Fruit fly (Drosophila melanogaster) whole organism, embryonic: Measurements from ENCODE around the gene wge.
A peak's percentile ranks its signal among the peaks of the same experiment; 100 is the strongest.

Source experiments
- Atf-2 ChIP-seq: fragments of 200-800 bp; sonication (Bioruptor generic); optimal IDR thresholded peaks from 2 replicates; lab custom pipeline; 2016; ENCODE audit warnings: missing biosample characterization, missing genetic modification characterization
- Bdp1 ChIP-seq: fragments of 200-800 bp; sonication (Bioruptor generic); optimal IDR thresholded peaks from 3 replicates; lab custom pipeline; 2016; ENCODE audit warnings: missing biosample characterization, missing genetic modification characterization
- CG1024 ChIP-seq: fragments of 200-800 bp; sonication (Bioruptor generic); IDR thresholded peaks from 2 replicates; pipeline ENCODE4 v1.3.6; 2022; ENCODE audit warnings: missing biosample characterization, missing genetic modification characterization
- CG10543 ChIP-seq: fragments of 200-800 bp; sonication (Bioruptor generic); optimal IDR thresholded peaks from 3 replicates; lab custom pipeline; 2017; ENCODE audit warnings: missing biosample characterization, mild to moderate bottlenecking, missing genetic modification characterization, moderate library complexity
- CG11723 ChIP-seq: fragments of 200-800 bp; sonication (Bioruptor generic); optimal IDR thresholded peaks from 2 replicates; lab custom pipeline; 2017; ENCODE audit warnings: missing biosample characterization, mild to moderate bottlenecking, missing genetic modification characterization
- CG12219 ChIP-seq: fragments of 200-800 bp; sonication (Bioruptor generic); optimal IDR thresholded peaks from 3 replicates; lab custom pipeline; 2018; ENCODE audit warnings: missing biosample characterization, mild to moderate bottlenecking, missing genetic modification characterization
- CG12299 ChIP-seq: fragments of 200-800 bp; sonication (Bioruptor generic); optimal IDR thresholded peaks from 2 replicates; lab custom pipeline; 2018; ENCODE audit warnings: missing biosample characterization, mild to moderate bottlenecking, missing genetic modification characterization
- CG14014 ChIP-seq: fragments of 200-800 bp; sonication (Bioruptor generic); IDR thresholded peaks from 2 replicates; pipeline ENCODE4 v1.3.6; 2022; ENCODE audit warnings: missing biosample characterization, missing genetic modification characterization
- CG14050 ChIP-seq: fragments of 200-800 bp; sonication (Bioruptor generic); IDR thresholded peaks from 3 replicates; pipeline ENCODE4 v1.3.6; 2022; ENCODE audit warnings: missing biosample characterization, missing genetic modification characterization
- CG14441 ChIP-seq: fragments of 200-800 bp; sonication (Bioruptor generic); IDR thresholded peaks from 2 replicates; pipeline ENCODE4 v1.3.6; 2022; ENCODE audit warnings: missing biosample characterization, missing genetic modification characterization
- CG1603 ChIP-seq: fragments of 200-800 bp; sonication (Bioruptor generic); optimal IDR thresholded peaks from 2 replicates; lab custom pipeline; 2019; ENCODE audit warnings: missing biosample characterization, mild to moderate bottlenecking, missing genetic modification characterization, moderate library complexity
- CG2678 ChIP-seq: fragments of 200-800 bp; sonication (Bioruptor generic); optimal IDR thresholded peaks from 3 replicates; lab custom pipeline; 2019; ENCODE audit warnings: missing biosample characterization, mild to moderate bottlenecking, missing genetic modification characterization, moderate library complexity
- CG31365 ChIP-seq: fragments of 200-800 bp; sonication (Bioruptor generic); optimal IDR thresholded peaks from 2 replicates; lab custom pipeline; 2018; ENCODE audit warnings: missing biosample characterization, mild to moderate bottlenecking, missing genetic modification characterization
- CG3163 ChIP-seq: fragments of 200-800 bp; sonication (Bioruptor generic); optimal IDR thresholded peaks from 3 replicates; lab custom pipeline; 2016; ENCODE audit warnings: missing biosample characterization, missing genetic modification characterization
- CG3847 ChIP-seq: fragments of 200-800 bp; sonication (Bioruptor generic); IDR thresholded peaks from 2 replicates; pipeline ENCODE4 v1.3.6; 2022; ENCODE audit warnings: missing biosample characterization, missing genetic modification characterization
- CG7271 ChIP-seq: fragments of 200-800 bp; sonication (Bioruptor generic); optimal IDR thresholded peaks from 2 replicates; lab custom pipeline; 2018; ENCODE audit warnings: missing biosample characterization, mild to moderate bottlenecking, missing genetic modification characterization, moderate library complexity
- CG7745 ChIP-seq: fragments of 200-800 bp; sonication (Bioruptor generic); optimal IDR thresholded peaks from 2 replicates; lab custom pipeline; 2018; ENCODE audit warnings: missing biosample characterization, mild to moderate bottlenecking, missing genetic modification characterization, moderate library complexity
- CG8089 ChIP-seq: fragments of 200-800 bp; sonication (Bioruptor generic); optimal IDR thresholded peaks from 3 replicates; lab custom pipeline; 2016; ENCODE audit warnings: missing biosample characterization, missing genetic modification characterization
- CG9797 ChIP-seq: fragments of 200-800 bp; sonication (Bioruptor generic); optimal IDR thresholded peaks from 3 replicates; lab custom pipeline; 2018; ENCODE audit warnings: missing biosample characterization, mild to moderate bottlenecking, missing genetic modification characterization
- CG9932 ChIP-seq: fragments of 200-800 bp; sonication (Bioruptor generic); IDR thresholded peaks from 2 replicates; pipeline ENCODE4 v1.3.6; 2022; ENCODE audit warnings: missing biosample characterization, missing genetic modification characterization
- Dad ChIP-seq: fragments of 200-800 bp; sonication (Bioruptor generic); optimal IDR thresholded peaks from 3 replicates; lab custom pipeline; 2016; ENCODE audit warnings: missing biosample characterization, missing genetic modification characterization
- H15 ChIP-seq: fragments of 200-800 bp; sonication (Bioruptor generic); IDR thresholded peaks from 3 replicates; pipeline ENCODE4 v1.3.6; 2022; ENCODE audit warnings: missing biosample characterization, missing genetic modification characterization
- Hsf ChIP-seq: fragments of 200-800 bp; sonication (Bioruptor generic); optimal IDR thresholded peaks from 3 replicates; lab custom pipeline; 2016; ENCODE audit warnings: missing biosample characterization, missing genetic modification characterization
- Jarid2 ChIP-seq: fragments of 200-800 bp; sonication (Bioruptor generic); optimal IDR thresholded peaks from 3 replicates; lab custom pipeline; 2017; ENCODE audit warnings: mild to moderate bottlenecking, missing biosample characterization, missing genetic modification reagents, missing genetic modification characterization
- Lpt ChIP-seq: fragments of >200 bp; optimal IDR thresholded peaks from 2 replicates; lab custom pipeline; 2018; ENCODE audit warnings: missing biosample characterization, missing genetic modification characterization
- MESR4 ChIP-seq: fragments of 200-800 bp; sonication (Bioruptor generic); optimal IDR thresholded peaks from 2 replicates; lab custom pipeline; 2018; ENCODE audit warnings: missing biosample characterization, mild to moderate bottlenecking, missing genetic modification characterization, moderate library complexity
- NC2β ChIP-seq: fragments of 200-800 bp; sonication (Bioruptor generic); optimal IDR thresholded peaks from 2 replicates; lab custom pipeline; 2016; ENCODE audit warnings: missing biosample characterization, missing genetic modification characterization
- Opbp ChIP-seq: fragments of 200-800 bp; sonication (Bioruptor generic); IDR thresholded peaks from 3 replicates; pipeline ENCODE4 v1.3.6; 2022; ENCODE audit warnings: missing biosample characterization, missing genetic modification characterization; ENCODE audit not compliant: partially characterized antibody
- Optix ChIP-seq: fragments of 200-800 bp; sonication (Bioruptor generic); IDR thresholded peaks from 3 replicates; pipeline ENCODE4 v1.3.6; 2022; ENCODE audit warnings: missing biosample characterization, missing genetic modification characterization
- Ptx1 ChIP-seq: fragments of 200-800 bp; sonication (Bioruptor generic); IDR thresholded peaks from 2 replicates; pipeline ENCODE4 v1.3.6; 2022; ENCODE audit warnings: missing biosample characterization, missing genetic modification characterization
- Ravus ChIP-seq: fragments of 200-800 bp; sonication (Bioruptor generic); IDR thresholded peaks from 2 replicates; pipeline ENCODE4 v1.3.6; 2022; ENCODE audit warnings: missing biosample characterization, missing genetic modification characterization
- Rx ChIP-seq: fragments of 200-800 bp; sonication (Bioruptor generic); IDR thresholded peaks from 2 replicates; pipeline ENCODE4 v1.3.6; 2022; ENCODE audit warnings: missing biosample characterization, missing genetic modification characterization
- Sox100B ChIP-seq: fragments of 200-800 bp; sonication (Bioruptor generic); optimal IDR thresholded peaks from 3 replicates; lab custom pipeline; 2018; ENCODE audit warnings: missing biosample characterization, mild to moderate bottlenecking, missing genetic modification characterization
- Sox102F ChIP-seq: fragments of 200-800 bp; sonication (Bioruptor generic); optimal IDR thresholded peaks from 2 replicates; lab custom pipeline; 2018; ENCODE audit warnings: missing biosample characterization, mild to moderate bottlenecking, missing genetic modification characterization, moderate library complexity
- ap ChIP-seq: fragments of 200-800 bp; sonication (Bioruptor generic); IDR thresholded peaks from 2 replicates; pipeline ENCODE4 v1.3.6; 2022; ENCODE audit warnings: missing biosample characterization, missing genetic modification characterization
- cas ChIP-seq: fragments of 200-800 bp; sonication (Bioruptor generic); IDR thresholded peaks from 2 replicates; pipeline ENCODE4 v1.3.6; 2022; ENCODE audit warnings: missing biosample characterization, missing genetic modification characterization
- cato ChIP-seq: fragments of 200-800 bp; sonication (Bioruptor generic); optimal IDR thresholded peaks from 2 replicates; lab custom pipeline; 2016; ENCODE audit warnings: missing biosample characterization, missing genetic modification characterization, borderline replicate concordance
- da ChIP-seq: fragments of 200-800 bp; sonication (Bioruptor generic); optimal IDR thresholded peaks from 2 replicates; lab custom pipeline; 2016; ENCODE audit warnings: missing biosample characterization, missing genetic modification characterization
- dati ChIP-seq: fragments of 200-800 bp; sonication (Bioruptor generic); IDR thresholded peaks from 2 replicates; pipeline ENCODE4 v1.3.6; 2022; ENCODE audit warnings: missing biosample characterization, missing genetic modification characterization
- en ChIP-seq: fragments of 200-800 bp; sonication (Bioruptor generic); optimal IDR thresholded peaks from 2 replicates; lab custom pipeline; 2016; ENCODE audit warnings: missing biosample characterization, missing genetic modification characterization
- ewg ChIP-seq: fragments of 200-800 bp; sonication (Bioruptor generic); optimal IDR thresholded peaks from 3 replicates; lab custom pipeline; 2017; ENCODE audit warnings: mild to moderate bottlenecking, missing biosample characterization, missing genetic modification reagents, missing genetic modification characterization
- fd102C ChIP-seq: fragments of 200-800 bp; sonication (Bioruptor generic); optimal IDR thresholded peaks from 2 replicates; lab custom pipeline; 2018; ENCODE audit warnings: missing biosample characterization, mild to moderate bottlenecking, missing genetic modification characterization, moderate library complexity
- gcm ChIP-seq: fragments of 200-800 bp; sonication (Bioruptor generic); optimal IDR thresholded peaks from 2 replicates; lab custom pipeline; 2019; ENCODE audit warnings: missing biosample characterization, mild to moderate bottlenecking, missing genetic modification characterization, moderate library complexity
- grn ChIP-seq: fragments of 200-800 bp; sonication (Bioruptor generic); optimal IDR thresholded peaks from 3 replicates; lab custom pipeline; 2017; ENCODE audit warnings: missing biosample characterization, missing genetic modification characterization
- ham ChIP-seq: fragments of 200-800 bp; sonication (Bioruptor generic); IDR thresholded peaks from 2 replicates; pipeline ENCODE4 v1.3.6; 2022; ENCODE audit warnings: missing biosample characterization, missing genetic modification characterization
- luna ChIP-seq: fragments of 200-800 bp; sonication (Bioruptor generic); optimal IDR thresholded peaks from 2 replicates; lab custom pipeline; 2016; ENCODE audit warnings: missing biosample characterization, missing genetic modification characterization
- maf-S ChIP-seq: fragments of 200-800 bp; sonication (Bioruptor generic); optimal IDR thresholded peaks from 2 replicates; lab custom pipeline; 2016; ENCODE audit warnings: missing biosample characterization, missing genetic modification characterization
- sima ChIP-seq: fragments of 200-800 bp; sonication (Bioruptor generic); optimal IDR thresholded peaks from 2 replicates; lab custom pipeline; 2016; ENCODE audit warnings: missing biosample characterization, missing genetic modification characterization
- sqz ChIP-seq: fragments of 200-800 bp; sonication (Bioruptor generic); optimal IDR thresholded peaks from 3 replicates; lab custom pipeline; 2018; ENCODE audit warnings: missing biosample characterization, mild to moderate bottlenecking, missing genetic modification characterization
- trh ChIP-seq: fragments of 200-800 bp; sonication (Bioruptor generic); optimal IDR thresholded peaks from 2 replicates; lab custom pipeline; 2016; ENCODE audit warnings: missing biosample characterization, missing genetic modification characterization
- tup ChIP-seq: fragments of 200-800 bp; sonication (Bioruptor generic); optimal IDR thresholded peaks from 2 replicates; lab custom pipeline; 2016; ENCODE audit warnings: missing biosample characterization, mild to moderate bottlenecking, missing genetic modification characterization, moderate library complexity

Gene wge

dm6 chr3R:22664274-22664673 is 56.7 kb downstream of the wge start (continued):
- TF ChIP-seq grn (GFP tag; lab: Kevin White, UChicago) (no peak), CG12219 (GFP tag; lab: Kevin White, UChicago) (peak; percentile 31), sqz (GFP tag; lab: Kevin White, UChicago) (no peak), en (GFP tag; lab: Kevin White, UChicago) (no peak), CG2678 (tag; lab: Kevin White, UChicago) (peak; percentile 56), CG9932 (GFP tag; lab: Robert Waterston, UW) (peak; percentile 15; the same call in 1 of the 2 replicates), CG9797 (no peak), CG3163 (no peak), CG7745 (tag; lab: Kevin White, UChicago) (no peak), CG11723 (GFP tag; lab: Kevin White, UChicago) (no peak), Bdp1 (GFP tag; lab: Kevin White, UChicago) (no peak), sima (GFP tag; lab: Kevin White, UChicago) (no peak), da (GFP tag; lab: Kevin White, UChicago) (no peak), ham (GFP tag; lab: Robert Waterston, UW) (no peak), CG1024 (GFP tag; lab: Robert Waterston, UW) (peak; percentile 45), Dad (GFP tag; lab: Kevin White, UChicago) (no peak), cas (GFP tag; lab: Robert Waterston, UW) (no peak), CG14441 (GFP tag; lab: Robert Waterston, UW) (peak; percentile 44), Ravus (no peak), CG1603 (peak; percentile 68), dati (GFP tag; lab: Robert Waterston, UW) (no peak), luna (no peak), Atf-2 (GFP tag; lab: Kevin White, UChicago) (no peak), ap (GFP tag; lab: Robert Waterston, UW) (peak; percentile 38; the same call in 1 of the 2 replicates), MESR4 (GFP tag; lab: Kevin White, UChicago) (no peak), tup (no peak), CG10543 (GFP tag; lab: Kevin White, UChicago) (no peak), CG3847 (peak; percentile 36; the same call in 1 of the 2 replicates), CG7271 (tag; lab: Kevin White, UChicago) (no peak), fd102C (GFP tag; lab: Kevin White, UChicago) (no peak), ewg (GFP tag; lab: Kevin White, UChicago) (peak; percentile 43), NC2β (GFP tag; lab: Kevin White, UChicago) (peak; percentile 32), Hsf (peak; percentile 41), maf-S (GFP tag; lab: Kevin White, UChicago) (peak; percentile 3), trh (GFP tag; lab: Kevin White, UChicago) (no peak), Optix (GFP tag; lab: Robert Waterston, UW) (peak; percentile 77), CG14050 (GFP tag; lab: Robert Waterston, UW) (0 out of 3 replicates have a peak, but pooled peaks have one; percentile 15), Sox102F (peak; percentile 69), CG31365 (no peak), Lpt (no peak), Sox100B (no peak), Opbp (GFP tag; lab: Robert Waterston, UW) (no peak), gcm (GFP tag; lab: Kevin White, UChicago) (no peak), cato (GFP tag; lab: Kevin White, UChicago) (no peak), Rx (peak; percentile 61; the same call in 1 of the 2 replicates), Jarid2 (GFP tag; lab: Kevin White, UChicago) (no peak), CG12299 (tag; lab: Kevin White, UChicago) (no peak), Ptx1 (GFP tag; lab: Robert Waterston, UW) (peak; percentile 47; the same call in 1 of the 2 replicates), CG14014 (GFP tag; lab: Robert Waterston, UW) (0 out of 2 replicates have a peak, but pooled peaks have one; percentile 52), H15 (0 out of 3 replicates have a peak, but pooled peaks have one; percentile 38), CG8089 (GFP tag; lab: Kevin White, UChicago) (peak; percentile 22)
